Worm (Caenorhabditis elegans): ENCODE measurements around the gene cdr-1.

- no peak for TF ChIP-seq nhr-11 (tag; optimal IDR thresholded peaks at IDR 0.05)
- no peak for TF ChIP-seq unc-62 (GFP tag; optimal IDR thresholded peaks at IDR 0.05 in 1 of 2)
- no peak for TF ChIP-seq unc-62 (tag; optimal IDR thresholded peaks at IDR 0.05)
- no peak for TF ChIP-seq dmd-6 (GFP tag; IDR thresholded peaks at IDR 0.05)
- TF ChIP-seq unc-39 (tag; optimal IDR thresholded peaks at IDR 0.05), result no peak
- TF ChIP-seq fos-1 (tag; optimal IDR thresholded peaks at IDR 0.05), result no peak
- TF ChIP-seq snpc-4 (tag; optimal IDR thresholded peaks at IDR 0.05), result no peak
- TF ChIP-seq lin-13 (GFP tag; optimal IDR thresholded peaks at IDR 0.05), result no peak
- no peak for TF ChIP-seq egl-27 (tag; optimal IDR thresholded peaks at IDR 0.05)
- TF ChIP-seq dve-1 (tag; optimal IDR thresholded peaks at IDR 0.05; ENCODE audit: insufficient read depth), result peak; percentile 2
- no peak for TF ChIP-seq saeg-2 (GFP tag; IDR thresholded peaks at IDR 0.05)
- no peak for TF ChIP-seq gei-8 (GFP tag; optimal IDR thresholded peaks at IDR 0.05)
- TF ChIP-seq ceh-62 (tag; optimal IDR thresholded peaks at IDR 0.05), result no peak
- no peak for TF ChIP-seq ztf-11 (tag; optimal IDR thresholded peaks at IDR 0.05)
These were observed 44.8 kb upstream of the cdr-1 start, which contains the start of gene nhr-102 for ce11 chrV:15876308-15876707.
